Worm (Caenorhabditis elegans) whole organism, L1 larva: ENCODE results near the gene T04A11.4.

Experiments
- efl-3 ChIP-seq: fragments of 200-800 bp; sonication (Bioruptor generic); optimal IDR thresholded peaks from 2 replicates; lab custom pipeline; 2018; ENCODE audit warnings: mild to moderate bottlenecking, missing genetic modification characterization, missing compliant biosample characterization
- jun-1 ChIP-seq: fragments of 150-350 bp; optimal IDR thresholded peaks from 2 replicates; lab custom pipeline; 2014; ENCODE audit warnings: missing biosample characterization, missing genetic modification reagents, missing genetic modification characterization

T04A11.4 gene

DNA sequence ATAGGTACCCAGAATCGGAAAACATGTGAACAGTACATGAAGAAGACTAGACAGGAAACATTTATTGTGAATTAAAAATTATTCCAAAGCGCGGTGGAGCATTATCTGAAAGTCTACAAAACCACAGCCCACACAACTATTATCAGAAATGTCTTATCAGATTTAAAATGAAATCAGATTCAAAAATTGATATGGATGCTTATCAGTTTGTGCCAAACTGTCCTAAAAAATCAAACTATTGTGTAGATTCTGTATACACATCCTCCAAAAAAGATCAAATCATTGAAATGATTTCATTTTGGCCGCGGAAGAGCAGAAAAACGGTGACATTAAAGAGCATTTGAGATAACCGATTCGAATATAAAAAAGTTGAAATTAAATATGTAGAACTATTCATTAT lies 48.9 kb downstream of the T04A11.4 start, which contains the start of gene irg-4 (continued):
- TF ChIP-seq efl-3 (no peak), jun-1 (tag; lab: Kevin White, UChicago) (no peak)
